Fruit fly (Drosophila melanogaster): ENCODE measurements around the gene UQCR-Q.

UQCR-Q gene

dm6 chr3L:17496871-17497492 is 22.4 kb downstream of the UQCR-Q start:
- TF ChIP-seq ttk (optimal IDR thresholded peaks at IDR 0.05) (no peak), psq (optimal IDR thresholded peaks at IDR 0.05) (no peak), Sin3A (optimal IDR thresholded peaks at IDR 0.05) (no peak), insv (optimal IDR thresholded peaks at IDR 0.05) (no peak), h (optimal IDR thresholded peaks at IDR 0.05) (no peak), Myc (optimal IDR thresholded peaks at IDR 0.05) (no peak)

DNA sequence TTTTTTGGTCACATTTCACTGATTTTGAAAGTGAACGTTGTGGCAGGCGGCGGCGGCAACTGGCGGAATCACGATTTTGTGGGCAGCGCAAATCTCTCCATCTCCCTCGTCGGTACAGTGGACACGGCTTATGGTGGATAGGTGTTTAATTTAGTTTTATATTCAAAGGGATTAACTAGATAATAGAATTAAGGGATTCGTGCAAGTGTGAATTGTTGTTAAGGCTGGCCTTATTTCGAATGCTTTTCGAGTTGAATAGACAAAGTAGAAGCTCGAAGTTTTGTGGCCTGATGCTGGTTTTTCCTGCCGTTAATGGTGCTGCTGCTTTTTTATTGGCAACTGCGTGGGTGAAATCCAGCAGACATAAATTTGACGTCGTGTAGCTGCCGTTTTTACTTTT is 23.4 kb downstream of the UQCR-Q start:
- no peak for TF ChIP-seq Sin3A (optimal IDR thresholded peaks at IDR 0.05)
- TF ChIP-seq psq (optimal IDR thresholded peaks at IDR 0.05) = no peak
- no peak for TF ChIP-seq h (optimal IDR thresholded peaks at IDR 0.05)
- no peak for TF ChIP-seq ttk (optimal IDR thresholded peaks at IDR 0.05)
- TF ChIP-seq Myc (optimal IDR thresholded peaks at IDR 0.05) = no peak
- TF ChIP-seq insv (optimal IDR thresholded peaks at IDR 0.05) = no peak

DNA sequence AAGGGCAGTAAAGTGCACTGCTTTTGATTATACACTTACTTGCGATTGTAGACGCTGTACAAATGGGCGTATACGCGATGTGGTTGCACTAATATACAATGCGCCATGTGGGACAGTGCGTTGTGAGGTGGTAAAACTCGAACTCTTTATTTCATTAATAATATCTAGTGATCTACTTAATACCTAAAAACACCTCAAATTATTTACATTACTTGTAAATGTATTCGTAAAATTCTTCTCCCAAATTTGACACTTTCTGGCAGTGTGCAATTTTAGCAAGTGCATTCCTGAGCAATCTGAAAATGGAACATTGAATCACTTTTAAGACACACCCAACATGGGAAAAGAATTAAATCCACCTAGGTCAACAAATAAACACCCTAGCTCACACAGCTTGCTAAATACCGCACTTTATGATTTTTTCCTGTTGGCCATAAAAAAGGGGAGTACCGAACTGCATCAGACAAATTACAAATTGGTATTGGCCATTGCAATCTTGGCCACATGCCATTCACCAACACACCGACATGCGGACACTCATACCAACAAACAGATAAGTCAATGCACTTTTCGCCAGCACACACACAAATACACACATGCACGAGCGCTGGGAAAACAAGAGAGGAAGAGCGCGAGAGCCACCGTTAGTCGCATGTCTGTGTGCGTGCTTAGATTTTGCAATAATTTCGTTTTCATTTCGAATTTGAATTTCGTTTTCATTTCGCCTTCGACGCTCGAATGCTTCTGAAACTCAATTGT is 24.6 kb downstream of the UQCR-Q start:
- TF ChIP-seq psq (optimal IDR thresholded peaks at IDR 0.05) (no peak), Myc (optimal IDR thresholded peaks at IDR 0.05) (no peak), ttk (optimal IDR thresholded peaks at IDR 0.05) (no peak), Sin3A (optimal IDR thresholded peaks at IDR 0.05) (no peak), h (optimal IDR thresholded peaks at IDR 0.05) (no peak), insv (optimal IDR thresholded peaks at IDR 0.05) (no peak)

DNA sequence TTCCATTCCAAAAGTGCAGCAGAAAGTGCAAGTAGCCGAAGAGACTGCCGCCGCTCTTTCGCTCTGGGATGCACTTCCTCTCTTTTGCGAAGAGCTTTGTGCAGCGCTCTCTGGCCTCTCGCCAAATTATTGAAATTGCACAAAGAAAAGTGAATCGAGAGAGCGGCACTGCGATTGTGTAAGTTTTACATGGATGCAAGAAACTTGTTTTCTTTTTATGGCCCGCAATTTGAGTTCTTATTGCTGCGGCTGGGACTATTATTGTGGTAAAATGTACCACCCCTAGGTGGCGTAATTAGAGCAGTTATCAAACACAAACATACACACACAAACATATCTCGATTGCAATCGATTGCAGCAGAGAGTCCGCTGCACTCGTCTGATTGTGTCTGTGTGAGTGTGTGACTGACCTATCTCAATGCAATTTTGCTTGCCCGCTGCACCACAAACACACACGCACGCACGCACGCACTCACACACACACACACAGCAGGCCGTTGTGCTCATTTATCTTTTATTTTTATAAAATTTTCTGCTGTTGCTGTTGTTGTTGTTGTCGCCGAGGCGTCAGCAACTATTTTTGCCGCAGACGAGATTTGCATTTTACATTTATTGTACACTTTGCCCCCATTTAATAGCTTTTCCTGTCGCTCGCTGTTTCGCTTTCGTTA is 25.9 kb downstream of the UQCR-Q start:
- no peak for TF ChIP-seq Sin3A (optimal IDR thresholded peaks at IDR 0.05)
- no peak for TF ChIP-seq insv (optimal IDR thresholded peaks at IDR 0.05)
- no peak for TF ChIP-seq Myc (optimal IDR thresholded peaks at IDR 0.05)
- no peak for TF ChIP-seq psq (optimal IDR thresholded peaks at IDR 0.05)
- no peak for TF ChIP-seq ttk (optimal IDR thresholded peaks at IDR 0.05)
- TF ChIP-seq h (optimal IDR thresholded peaks at IDR 0.05) = no peak

dm6 chr3L:17502235-17502634 is 27.7 kb downstream of the UQCR-Q start:
- TF ChIP-seq Sin3A (optimal IDR thresholded peaks at IDR 0.05) (no peak), Myc (optimal IDR thresholded peaks at IDR 0.05) (no peak), ttk (optimal IDR thresholded peaks at IDR 0.05) (no peak), insv (optimal IDR thresholded peaks at IDR 0.05) (no peak), h (optimal IDR thresholded peaks at IDR 0.05) (no peak), psq (optimal IDR thresholded peaks at IDR 0.05) (no peak)

dm6 chr3L:17504538-17504937 is 30.0 kb downstream of the UQCR-Q start:
- TF ChIP-seq ttk (optimal IDR thresholded peaks at IDR 0.05) = no peak
- TF ChIP-seq Sin3A (optimal IDR thresholded peaks at IDR 0.05) = no peak
- no peak for TF ChIP-seq h (optimal IDR thresholded peaks at IDR 0.05)
- no peak for TF ChIP-seq Myc (optimal IDR thresholded peaks at IDR 0.05)
- TF ChIP-seq psq (optimal IDR thresholded peaks at IDR 0.05) = no peak
- TF ChIP-seq insv (optimal IDR thresholded peaks at IDR 0.05) = no peak

dm6 chr3L:17506005-17506760 is 31.6 kb downstream of the UQCR-Q start:
- TF ChIP-seq Myc (optimal IDR thresholded peaks at IDR 0.05) = no peak
- no peak for TF ChIP-seq ttk (optimal IDR thresholded peaks at IDR 0.05)
- no peak for TF ChIP-seq Sin3A (optimal IDR thresholded peaks at IDR 0.05)
- no peak for TF ChIP-seq insv (optimal IDR thresholded peaks at IDR 0.05)
- TF ChIP-seq h (optimal IDR thresholded peaks at IDR 0.05) = no peak
- TF ChIP-seq psq (optimal IDR thresholded peaks at IDR 0.05) = no peak

DNA sequence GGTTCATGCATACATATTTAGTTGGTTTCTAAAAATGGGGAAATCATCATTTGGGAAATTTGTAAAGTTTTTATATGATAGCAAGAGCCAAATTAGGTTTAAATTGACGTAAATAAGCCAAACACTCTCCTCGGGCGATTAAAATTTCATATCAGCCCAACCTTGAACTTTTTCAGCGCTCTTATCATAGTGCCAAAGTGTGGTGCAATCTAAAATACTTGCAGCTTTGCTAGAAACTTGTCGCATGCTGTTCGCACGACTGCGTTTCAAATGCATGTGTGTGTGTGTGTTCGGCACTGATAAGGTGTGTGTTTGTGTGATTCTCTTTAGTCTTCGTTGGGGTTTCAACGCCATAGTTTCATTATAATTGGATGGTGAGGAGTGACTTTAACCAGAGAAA is 32.3 kb downstream of the UQCR-Q start:
- no peak for TF ChIP-seq psq (optimal IDR thresholded peaks at IDR 0.05)
- no peak for TF ChIP-seq Sin3A (optimal IDR thresholded peaks at IDR 0.05)
- TF ChIP-seq ttk (optimal IDR thresholded peaks at IDR 0.05) = no peak
- TF ChIP-seq Myc (optimal IDR thresholded peaks at IDR 0.05) = no peak
- TF ChIP-seq insv (optimal IDR thresholded peaks at IDR 0.05) = no peak
- no peak for TF ChIP-seq h (optimal IDR thresholded peaks at IDR 0.05)

DNA sequence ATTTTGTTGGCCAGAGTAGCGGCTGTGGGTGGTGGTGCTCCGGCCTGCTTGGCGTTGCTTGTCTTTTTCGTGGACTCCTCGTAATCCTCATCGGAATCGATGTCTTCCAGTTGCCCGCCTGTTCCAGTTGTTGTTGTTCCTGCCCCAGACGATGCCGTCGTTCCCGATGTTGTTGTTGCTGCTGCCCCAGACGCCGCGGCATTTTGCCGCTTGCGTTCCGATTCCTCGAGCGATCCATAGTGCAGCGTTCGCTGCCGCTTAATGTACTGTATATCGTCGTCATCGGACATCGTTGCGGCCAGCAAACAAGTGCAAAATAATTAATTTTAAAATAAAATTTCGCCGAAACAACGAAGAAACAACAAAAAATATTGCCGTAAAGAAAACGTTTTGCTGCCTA is 38.9 kb downstream of the UQCR-Q start:
- TF ChIP-seq ttk (optimal IDR thresholded peaks at IDR 0.05) (no peak), Sin3A (optimal IDR thresholded peaks at IDR 0.05) (no peak), psq (optimal IDR thresholded peaks at IDR 0.05) (no peak), insv (optimal IDR thresholded peaks at IDR 0.05) (no peak), Myc (optimal IDR thresholded peaks at IDR 0.05) (no peak), h (optimal IDR thresholded peaks at IDR 0.05) (no peak)

DNA sequence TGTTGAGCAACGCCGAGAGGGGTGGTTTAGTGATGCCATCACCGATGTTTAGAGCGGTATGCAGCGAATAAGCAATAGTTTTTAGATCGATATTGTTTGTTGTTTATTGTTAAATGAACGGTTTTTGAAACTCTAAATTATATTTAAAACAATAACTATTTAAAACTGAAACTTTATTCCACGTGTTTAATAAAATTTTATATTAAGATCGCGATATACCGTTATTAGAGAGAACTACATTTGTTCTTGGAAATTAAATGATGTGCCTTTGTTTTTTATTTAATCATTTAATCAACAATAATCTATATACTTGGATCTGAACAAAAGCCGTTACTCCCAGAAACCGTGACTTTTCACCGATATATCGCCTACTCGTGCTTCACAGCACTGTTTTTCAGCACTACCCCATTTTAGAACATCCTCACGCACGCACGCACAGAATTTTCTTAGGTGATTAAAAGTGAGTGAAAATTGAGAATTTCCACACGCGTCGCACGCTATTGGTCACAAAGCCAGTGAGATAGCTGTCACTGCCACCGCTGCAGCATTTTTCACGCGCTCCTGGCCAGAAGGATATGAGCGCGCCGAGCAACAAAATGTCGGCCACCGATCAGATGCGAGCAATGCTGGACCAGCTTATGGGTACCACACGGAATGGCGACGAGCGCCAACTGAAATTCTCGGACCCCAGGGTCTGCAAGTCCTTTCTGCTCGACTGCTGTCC is 39.5 kb downstream of the UQCR-Q start, which contains the start of the genes U4-U6-60K and CG7564:
Gene U4-U6-60K, minus strand, starts transcription at position 20 of the 724 bp plus-strand sequence.
Gene CG7564, plus strand, starts transcription at position 406 of the 724 bp plus-strand sequence.
- TF ChIP-seq insv (optimal IDR thresholded peaks at IDR 0.05) (no peak), Myc (optimal IDR thresholded peaks at IDR 0.05) (no peak), Sin3A (optimal IDR thresholded peaks at IDR 0.05) (no peak), h (optimal IDR thresholded peaks at IDR 0.05) (no peak), psq (optimal IDR thresholded peaks at IDR 0.05) (no peak), ttk (optimal IDR thresholded peaks at IDR 0.05) (no peak)

Data from Kc167 (cell line).